Worm (Caenorhabditis elegans): ENCODE results near the gene F40G9.18.

DNA sequence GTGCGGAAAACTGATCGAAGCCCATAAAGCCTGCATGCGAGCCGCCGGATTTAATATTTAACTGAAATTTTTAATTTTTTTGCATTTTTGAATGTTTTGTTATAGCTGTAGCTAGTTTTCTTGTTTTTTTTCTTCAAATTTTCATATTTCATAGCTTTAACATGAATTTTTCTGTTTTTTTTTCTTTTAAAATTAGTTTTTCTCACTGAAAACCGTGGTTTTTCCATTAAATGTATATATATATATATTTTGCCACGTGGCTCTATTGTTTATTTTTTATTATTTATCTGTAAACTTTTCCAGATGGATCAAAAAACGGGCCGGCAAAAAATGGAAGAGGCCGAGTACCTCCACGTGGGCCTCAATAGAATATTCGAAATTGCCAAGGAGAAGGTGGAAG, 22.4 kb upstream of the F40G9.18 start, which contains the start of gene sec-20:
- no peak for TF ChIP-seq nhr-12 (tag; optimal IDR thresholded peaks at IDR 0.05)
- TF ChIP-seq lsy-2 (tag; optimal IDR thresholded peaks at IDR 0.05): no peak
- TF ChIP-seq F16B12.6 (tag; optimal IDR thresholded peaks at IDR 0.05): no peak
- no peak for TF ChIP-seq ztf-11 (tag; optimal IDR thresholded peaks at IDR 0.05)
- no peak for TF ChIP-seq nhr-11 (tag; optimal IDR thresholded peaks at IDR 0.05)
- TF ChIP-seq nhr-237 (tag; optimal IDR thresholded peaks at IDR 0.05): no peak
- no peak for TF ChIP-seq mdl-1 (tag; optimal IDR thresholded peaks at IDR 0.05)
- TF ChIP-seq ces-1 (GFP tag; optimal IDR thresholded peaks at IDR 0.05): no peak

Data from whole organism, L1 larva.